Fruit fly (Drosophila melanogaster): ENCODE data around the gene CG45263.

DNA sequence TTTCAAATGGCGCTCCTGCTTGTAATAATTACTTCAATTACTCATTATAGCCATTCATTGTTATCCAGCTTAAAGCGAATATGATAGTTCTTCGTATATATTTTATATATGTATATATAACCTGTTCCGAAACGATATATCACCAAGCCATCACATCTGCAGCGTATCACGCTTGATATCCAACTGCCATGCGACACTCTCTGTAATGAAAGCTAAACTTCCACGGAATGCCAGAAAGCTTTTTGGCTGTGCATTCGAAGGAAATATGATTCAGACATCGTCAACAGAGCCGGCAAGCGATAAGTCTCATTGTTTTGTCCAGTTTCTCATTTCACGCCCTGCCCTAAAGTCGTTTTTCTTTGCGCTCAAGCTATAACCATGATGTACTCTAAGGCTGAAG is 119.4 kb downstream of the CG45263 start:
- TF ChIP-seq CTCF (optimal IDR thresholded peaks at IDR 0.05) (no peak), CG8478 (optimal IDR thresholded peaks at IDR 0.05) (no peak)
